Fruit fly (Drosophila melanogaster): ENCODE measurements around the gene sky.

dm6 chr2L:20922196-20923087, 3.7 kb upstream of the sky start, which contains the start of gene Mtp:
- TF ChIP-seq psq (optimal IDR thresholded peaks at IDR 0.05) = no peak
- TF ChIP-seq CG8478 (optimal IDR thresholded peaks at IDR 0.05) = no peak
- TF ChIP-seq usp (GFP tag; optimal IDR thresholded peaks at IDR 0.05) = no peak
- no peak for TF ChIP-seq Dll (optimal IDR thresholded peaks at IDR 0.05)
- no peak for TF ChIP-seq pan (optimal IDR thresholded peaks at IDR 0.05)

All from whole organism.